Fruit fly (Drosophila melanogaster): ENCODE measurements around the gene CG13004.

The CG13004 gene

dm6 chrX:16833097-16833496 is 2.2 kb downstream of the CG13004 start (continued):
- TF ChIP-seq lilli (GFP tag; optimal IDR thresholded peaks at IDR 0.05) (peak; percentile 60), zfh2 (GFP tag; optimal IDR thresholded peaks at IDR 0.05) (no peak), gt (GFP tag; IDR thresholded peaks at IDR 0.05) (peak; percentile 34; the same call in 1 of the 2 replicates), cwo (GFP tag; optimal IDR thresholded peaks at IDR 0.05) (peak; percentile 36), Sox102F (GFP tag; optimal IDR thresholded peaks at IDR 0.05) (peak; percentile 87), CG8924 (tag; optimal IDR thresholded peaks at IDR 0.05) (peak; percentile 75), Nf-YA (GFP tag; IDR thresholded peaks at IDR 0.05) (peak; percentile 50; the same call in 1 of the 2 replicates), shn (GFP tag; optimal IDR thresholded peaks at IDR 0.05) (peak; percentile 49), CG15601 (tag; optimal IDR thresholded peaks at IDR 0.05) (peak; percentile 83), mld (GFP tag; IDR thresholded peaks at IDR 0.05; ENCODE audit: partially characterized antibody) (no peak), Opbp (GFP tag; IDR thresholded peaks at IDR 0.05; ENCODE audit: partially characterized antibody) (no peak), CG12155 (GFP tag; optimal IDR thresholded peaks at IDR 0.05) (peak; percentile 43), CG4282 (GFP tag; optimal IDR thresholded peaks at IDR 0.05) (no peak), her (GFP tag; optimal IDR thresholded peaks at IDR 0.05) (peak; percentile 56), lmd (GFP tag; IDR thresholded peaks at IDR 0.05) (peak; percentile 82), fd102C (GFP tag; optimal IDR thresholded peaks at IDR 0.05) (no peak), CG6683 (GFP tag; optimal IDR thresholded peaks at IDR 0.05) (no peak), Blimp-1 (GFP tag; optimal IDR thresholded peaks at IDR 0.05) (peak; percentile 81), peb (GFP tag; IDR thresholded peaks at IDR 0.05) (peak; percentile 54), mirr (GFP tag; optimal IDR thresholded peaks at IDR 0.05) (no peak), CG13296 (GFP tag; optimal IDR thresholded peaks at IDR 0.05) (peak; percentile 36), pzg (GFP tag; optimal IDR thresholded peaks at IDR 0.05) (no peak), wdn (GFP tag; IDR thresholded peaks at IDR 0.05) (peak; percentile 57; the same call in 1 of the 2 replicates), CG10959 (GFP tag; IDR thresholded peaks at IDR 0.05) (peak; percentile 59; the same call in 1 of the 2 replicates), pnt (GFP tag; optimal IDR thresholded peaks at IDR 0.05) (peak; percentile 71), vnd (GFP tag; IDR thresholded peaks at IDR 0.05; ENCODE audit: partially characterized antibody) (no peak), kah (GFP tag; optimal IDR thresholded peaks at IDR 0.05) (peak; percentile 62), eyg (GFP tag; optimal IDR thresholded peaks at IDR 0.05) (peak; percentile 39), CG9215 (GFP tag; IDR thresholded peaks at IDR 0.05) (peak; percentile 53), gro (GFP tag; optimal IDR thresholded peaks at IDR 0.05) (no peak), CG6765 (GFP tag; optimal IDR thresholded peaks at IDR 0.05) (no peak), Rfx (GFP tag; IDR thresholded peaks at IDR 0.05) (peak; percentile 68), Kr (GFP tag; optimal IDR thresholded peaks at IDR 0.05) (no peak), CG11398 (GFP tag; optimal IDR thresholded peaks at IDR 0.05) (no peak), BEAF-32 (GFP tag; optimal IDR thresholded peaks at IDR 0.05) (no peak), Side (GFP tag; optimal IDR thresholded peaks at IDR 0.05) (peak; percentile 50), CG13775 (GFP tag; optimal IDR thresholded peaks at IDR 0.05) (peak; percentile 18), dimm (GFP tag; IDR thresholded peaks at IDR 0.05) (no peak), chm (GFP tag; IDR thresholded peaks at IDR 0.05) (no peak), tin (GFP tag; optimal IDR thresholded peaks at IDR 0.05) (peak; percentile 73), Abd-B (GFP tag; optimal IDR thresholded peaks at IDR 0.05) (peak; percentile 57), fd64A (GFP tag; optimal IDR thresholded peaks at IDR 0.05) (peak; percentile 57), emc (GFP tag; optimal IDR thresholded peaks at IDR 0.05) (no peak), CG18599 (GFP tag; optimal IDR thresholded peaks at IDR 0.05) (peak; percentile 60), CG7987 (GFP tag; optimal IDR thresholded peaks at IDR 0.05) (no peak), slou (GFP tag; optimal IDR thresholded peaks at IDR 0.05) (peak; percentile 26), crc (GFP tag; optimal IDR thresholded peaks at IDR 0.05) (no peak), Sox100B (GFP tag; optimal IDR thresholded peaks at IDR 0.05) (peak; percentile 70), Bteb2 (GFP tag; optimal IDR thresholded peaks at IDR 0.05) (peak; percentile 40), CG1832 (GFP tag; optimal IDR thresholded peaks at IDR 0.05) (no peak), hth (optimal IDR thresholded peaks at IDR 0.05) (no peak)

Data from whole organism, embryonic.